Worm (Caenorhabditis elegans) whole organism, young adult: ENCODE results near the gene W01D2.1.
A peak's percentile ranks its signal among the peaks of the same experiment; 100 is the strongest.

Source experiments
- B0019.2 ChIP-seq: fragments of 200-800 bp; sonication (Bioruptor generic); conservative IDR thresholded peaks from 2 replicates; pipeline ENCODE4 v1.3.6; 2022; ENCODE audit warnings: missing genetic modification reagents, missing genetic modification characterization, missing compliant biosample characterization
- B0035.1 ChIP-seq: sonication (generic microtip); optimal IDR thresholded peaks from 2 replicates; lab custom pipeline; 2016; ENCODE audit warnings: missing genetic modification characterization, mild to moderate bottlenecking, missing compliant biosample characterization, missing genotype, missing genetic modification reagents
- B0336.3 ChIP-seq: fragments of 200-800 bp; sonication (Bioruptor generic); IDR thresholded peaks from 2 replicates; pipeline ENCODE4 v1.3.6; 2022; ENCODE audit warnings: missing genetic modification characterization, missing compliant biosample characterization
- C17E4.6 ChIP-seq: fragments of 200-800 bp; sonication (Bioruptor generic); IDR thresholded peaks from 2 replicates; pipeline ENCODE4 v1.3.6; 2022; ENCODE audit warnings: missing genetic modification reagents, missing genetic modification characterization, missing compliant biosample characterization
- F23B12.7 ChIP-seq: sonication (generic microtip); optimal IDR thresholded peaks from 2 replicates; lab custom pipeline; 2017; ENCODE audit warnings: missing genetic modification characterization, mild to moderate bottlenecking, missing compliant biosample characterization, antibody characterized with exemption, moderate library complexity; ENCODE audit not compliant: insufficient read depth
- F49E8.2 ChIP-seq: sonication (generic microtip); optimal IDR thresholded peaks from 3 replicates; lab custom pipeline; 2017; ENCODE audit warnings: missing genetic modification characterization, mild to moderate bottlenecking, missing compliant biosample characterization, antibody characterized with exemption, moderate library complexity; ENCODE audit not compliant: insufficient read depth
- F55B11.4 ChIP-seq: sonication (generic microtip); optimal IDR thresholded peaks from 2 replicates; lab custom pipeline; 2016; ENCODE audit warnings: missing compliant biosample characterization, missing genetic modification characterization, borderline replicate concordance; ENCODE audit not compliant: insufficient read depth
- K12H6.12 ChIP-seq: fragments of 200-800 bp; sonication (Bioruptor generic); optimal IDR thresholded peaks from 2 replicates; lab custom pipeline; 2018; ENCODE audit warnings: mild to moderate bottlenecking, missing genetic modification characterization, missing compliant biosample characterization
- Y53F4B.3 ChIP-seq: fragments of 200-800 bp; sonication (Bioruptor generic); IDR thresholded peaks from 2 replicates; pipeline ENCODE4 v1.3.6; 2022; ENCODE audit warnings: missing genetic modification reagents, missing genetic modification characterization, missing compliant biosample characterization
- akir-1 ChIP-seq: fragments of 200-800 bp; sonication (Bioruptor generic); optimal IDR thresholded peaks from 2 replicates; lab custom pipeline; 2018; ENCODE audit warnings: mild to moderate bottlenecking, missing genetic modification characterization, moderate library complexity, missing compliant biosample characterization
- ama-1 ChIP-seq, 3 experiments: fragments of 150-350 bp in 1 of 3; sonication (generic microtip) in 2 of 3; optimal IDR thresholded peaks; 2 replicates each; lab custom pipeline; 2014 to 2018; ENCODE audit warnings: missing biosample characterization in 2 of 3, missing genetic modification characterization in 2 of 3, missing genetic modification reagents in 2 of 3
- aptf-3 ChIP-seq: fragments of 200-800 bp; sonication (Bioruptor generic); IDR thresholded peaks from 2 replicates; pipeline ENCODE4 v1.3.6; 2022; ENCODE audit warnings: missing genetic modification characterization, missing compliant biosample characterization
- attf-5 ChIP-seq: fragments of 200-800 bp; sonication (Bioruptor generic); optimal IDR thresholded peaks from 2 replicates; lab custom pipeline; 2018; ENCODE audit warnings: mild to moderate bottlenecking, missing genetic modification characterization, missing compliant biosample characterization
- bed-1 ChIP-seq: fragments of 200-800 bp; sonication (Bioruptor generic); IDR thresholded peaks from 2 replicates; pipeline ENCODE4 v1.3.6; 2022; ENCODE audit warnings: missing genetic modification reagents, missing genetic modification characterization, missing compliant biosample characterization
- cebp-2 ChIP-seq: fragments of 200-800 bp; sonication (Bioruptor generic); IDR thresholded peaks from 2 replicates; pipeline ENCODE4 v1.3.6; 2022; ENCODE audit warnings: missing genetic modification characterization, missing compliant biosample characterization
- ceh-27 ChIP-seq: fragments of 200-800 bp; sonication (Bioruptor generic); optimal IDR thresholded peaks from 2 replicates; lab custom pipeline; 2018; ENCODE audit warnings: mild to moderate bottlenecking, missing genetic modification characterization, moderate library complexity, missing compliant biosample characterization
- die-1 ChIP-seq: sonication (generic microtip); optimal IDR thresholded peaks from 2 replicates; lab custom pipeline; 2016; ENCODE audit warnings: missing genotype, mild to moderate bottlenecking, missing genetic modification characterization, missing compliant biosample characterization
- efl-1 ChIP-seq: fragments of 150-350 bp; optimal IDR thresholded peaks from 2 replicates; lab custom pipeline; 2014; ENCODE audit warnings: missing biosample characterization, missing genetic modification reagents, missing genetic modification characterization
- egl-18 ChIP-seq: fragments of 200-800 bp; sonication (Bioruptor generic); IDR thresholded peaks from 2 replicates; pipeline ENCODE4 v1.3.6; 2022; ENCODE audit warnings: missing genetic modification reagents, missing genetic modification characterization, missing compliant biosample characterization
- egrh-3 ChIP-seq: fragments of 200-800 bp; sonication (Bioruptor generic); IDR thresholded peaks from 2 replicates; pipeline ENCODE4 v1.3.6; 2022; ENCODE audit warnings: missing genetic modification reagents, missing genetic modification characterization, missing compliant biosample characterization
- him-1 ChIP-seq: sonication (generic microtip); optimal IDR thresholded peaks from 2 replicates; lab custom pipeline; 2016; ENCODE audit warnings: missing genotype, missing genetic modification reagents, missing genetic modification characterization, missing compliant biosample characterization
- hlh-26 ChIP-seq: fragments of 200-800 bp; sonication (Bioruptor generic); conservative IDR thresholded peaks from 2 replicates; pipeline ENCODE4 v1.3.6; 2022; ENCODE audit warnings: missing genetic modification reagents, missing genetic modification characterization, missing compliant biosample characterization
- hmg-1.2 ChIP-seq: fragments of 200-800 bp; sonication (Bioruptor generic); IDR thresholded peaks from 2 replicates; pipeline ENCODE4 v1.3.6; 2022; ENCODE audit warnings: missing genetic modification reagents, missing genetic modification characterization, missing compliant biosample characterization
- lin-40 ChIP-seq: sonication (generic microtip); optimal IDR thresholded peaks from 2 replicates; lab custom pipeline; 2016; ENCODE audit warnings: missing genetic modification characterization, mild to moderate bottlenecking, missing compliant biosample characterization, missing genotype, missing genetic modification reagents
- lsl-1 ChIP-seq: fragments of 200-800 bp; sonication (Bioruptor generic); optimal IDR thresholded peaks from 2 replicates; lab custom pipeline; 2018; ENCODE audit warnings: mild to moderate bottlenecking, missing genetic modification characterization, moderate library complexity, missing compliant biosample characterization
- madf-10 ChIP-seq: sonication (generic microtip); optimal IDR thresholded peaks from 2 replicates; lab custom pipeline; 2016; ENCODE audit warnings: mild to moderate bottlenecking, missing genetic modification characterization, missing compliant biosample characterization
- madf-3 ChIP-seq: fragments of 200-800 bp; sonication (Bioruptor generic); IDR thresholded peaks from 2 replicates; pipeline ENCODE4 v1.3.6; 2022; ENCODE audit warnings: missing genetic modification reagents, missing genetic modification characterization, missing compliant biosample characterization
- madf-6 ChIP-seq: fragments of 200-800 bp; sonication (Bioruptor generic); IDR thresholded peaks from 2 replicates; pipeline ENCODE4 v1.3.6; 2022; ENCODE audit warnings: missing genetic modification reagents, missing genetic modification characterization, missing compliant biosample characterization
- mxl-1 ChIP-seq: sonication (generic microtip); optimal IDR thresholded peaks from 2 replicates; lab custom pipeline; 2016; ENCODE audit warnings: missing genetic modification characterization, missing compliant biosample characterization
- nfyb-1 ChIP-seq: fragments of 200-800 bp; sonication (Bioruptor generic); IDR thresholded peaks from 2 replicates; pipeline ENCODE4 v1.3.6; 2022; ENCODE audit warnings: missing genetic modification reagents, missing genetic modification characterization, missing compliant biosample characterization
- nhr-120 ChIP-seq: fragments of 200-800 bp; sonication (Bioruptor generic); IDR thresholded peaks from 2 replicates; pipeline ENCODE4 v1.3.6; 2022; ENCODE audit warnings: missing genetic modification characterization, missing compliant biosample characterization
- nhr-27 ChIP-seq: fragments of 200-800 bp; sonication (Bioruptor generic); optimal IDR thresholded peaks from 2 replicates; lab custom pipeline; 2018; ENCODE audit warnings: mild to moderate bottlenecking, missing genetic modification characterization, moderate library complexity, missing compliant biosample characterization
- sdz-38 ChIP-seq: sonication (generic microtip); optimal IDR thresholded peaks from 2 replicates; lab custom pipeline; 2016; ENCODE audit warnings: missing genotype, missing genetic modification characterization, missing compliant biosample characterization
- sea-2 ChIP-seq: fragments of 200-800 bp; sonication (Bioruptor generic); IDR thresholded peaks from 2 replicates; pipeline ENCODE4 v1.3.6; 2022; ENCODE audit warnings: missing genetic modification characterization, missing compliant biosample characterization
- tbx-9 ChIP-seq: sonication (generic microtip); optimal IDR thresholded peaks from 2 replicates; lab custom pipeline; 2016; ENCODE audit warnings: borderline replicate concordance, missing genetic modification characterization, inconsistent platforms, missing compliant biosample characterization
- ztf-3 ChIP-seq: fragments of 200-800 bp; sonication (Bioruptor generic); optimal IDR thresholded peaks from 2 replicates; lab custom pipeline; 2018; ENCODE audit warnings: mild to moderate bottlenecking, missing genetic modification characterization, missing compliant biosample characterization

The W01D2.1 gene

DNA sequence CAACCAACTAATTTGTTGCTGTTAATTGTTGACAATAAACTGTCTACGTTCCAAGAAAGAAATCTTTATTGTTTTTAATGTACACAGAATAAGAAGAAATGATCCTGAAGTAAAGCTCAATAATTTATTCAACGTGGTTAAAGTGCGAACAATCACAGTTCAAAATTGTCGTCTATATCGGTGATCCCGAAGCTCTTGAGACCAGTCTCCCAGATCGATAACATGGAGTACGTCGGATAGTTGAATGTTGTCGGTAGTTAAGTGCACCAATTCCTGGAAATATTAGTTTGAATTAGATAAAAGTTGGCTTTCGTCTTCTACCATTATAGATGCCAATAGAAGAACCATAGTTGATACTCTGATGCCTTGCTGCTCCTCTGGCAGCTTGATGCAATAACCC, 768 bp downstream of the W01D2.1 start (continued):
- TF ChIP-seq madf-6 (GFP tag; lab: Robert Waterston, UW) (peak; percentile 68; the same call in 1 of the 2 replicates), cebp-2 (GFP tag; lab: Robert Waterston, UW) (0 out of 2 replicates have a peak, but pooled peaks have one; percentile 7), B0019.2 (GFP tag; lab: Robert Waterston, UW) (no peak), nhr-27 (tag; lab: Kevin White, UChicago) (no peak), hmg-1.2 (GFP tag; lab: Robert Waterston, UW) (peak; percentile 18; the same call in 1 of the 2 replicates), B0035.1 (tag; lab: Kevin White, UChicago) (no peak), die-1 (tag; lab: Kevin White, UChicago) (no peak), tbx-9 (no peak), nfyb-1 (GFP tag; lab: Robert Waterston, UW) (no peak), bed-1 (GFP tag; lab: Robert Waterston, UW) (no peak), sea-2 (GFP tag; lab: Robert Waterston, UW) (no peak), him-1 (tag; lab: Kevin White, UChicago) (peak; percentile 28), egl-18 (no peak), madf-3 (GFP tag; lab: Robert Waterston, UW) (0 out of 2 replicates have a peak, but pooled peaks have one; percentile 13), attf-5 (GFP tag; lab: Kevin White, UChicago) (no peak), aptf-3 (GFP tag; lab: Robert Waterston, UW) (no peak), ama-1 (optimal IDR thresholded peaks at IDR 0.05; lab: Kevin White, UChicago) (no peak), ama-1 (GFP tag; optimal IDR thresholded peaks at IDR 0.05; lab: Kevin White, UChicago) (no peak), hlh-26 (GFP tag; lab: Robert Waterston, UW) (no peak), Y53F4B.3 (no peak), C17E4.6 (GFP tag; lab: Robert Waterston, UW) (no peak), madf-10 (tag; lab: Kevin White, UChicago) (no peak), B0336.3 (peak; percentile 54; the same call in 1 of the 2 replicates), K12H6.12 (tag; lab: Kevin White, UChicago) (no peak), akir-1 (GFP tag; lab: Kevin White, UChicago) (no peak), sdz-38 (no peak), F49E8.2 (tag; lab: Kevin White, UChicago) (peak; percentile 42), F23B12.7 (tag; lab: Kevin White, UChicago) (no peak), ztf-3 (no peak), F55B11.4 (tag; lab: Kevin White, UChicago) (no peak), ceh-27 (GFP tag; lab: Kevin White, UChicago) (no peak), lsl-1 (GFP tag; lab: Kevin White, UChicago) (no peak), lin-40 (tag; lab: Kevin White, UChicago) (no peak)

- no peak for TF ChIP-seq nhr-120 (GFP tag; lab: Robert Waterston, UW)
- no peak for TF ChIP-seq mxl-1
- no peak for TF ChIP-seq efl-1 (GFP tag; lab: Kevin White, UChicago)
- no peak for TF ChIP-seq egrh-3 (GFP tag; lab: Robert Waterston, UW)
- no peak for TF ChIP-seq nhr-27 (tag; lab: Kevin White, UChicago)
Observed at ce11 chrII:14818376-14818775, 3.1 kb downstream of the W01D2.1 start, which contains the start of gene nhr-61. Gene nhr-61, minus strand, starts transcription at chrII:14818543.
